Worm (Caenorhabditis elegans) whole organism, midembryonic: Measurements from ENCODE around the gene E02A10.3.

ENCODE experiments used
- T22C8.4 ChIP-seq: fragments of 200-800 bp; sonication (Bioruptor generic); IDR thresholded peaks from 2 replicates; pipeline ENCODE4 v1.3.6; 2022; ENCODE audit warnings: missing genetic modification characterization, missing compliant biosample characterization
- cog-1 ChIP-seq: sonication (generic microtip); optimal IDR thresholded peaks from 2 replicates; lab custom pipeline; 2016; ENCODE audit warnings: missing genetic modification characterization, missing compliant biosample characterization
- flt-1 ChIP-seq: fragments of 200-800 bp; sonication (Bioruptor generic); IDR thresholded peaks from 2 replicates; pipeline ENCODE4 v1.3.6; 2022; ENCODE audit warnings: missing genetic modification characterization, missing compliant biosample characterization
- med-1 ChIP-seq: sonication (generic microtip); optimal IDR thresholded peaks from 2 replicates; lab custom pipeline; 2017; ENCODE audit warnings: missing genetic modification characterization, mild to moderate bottlenecking, missing compliant biosample characterization, antibody characterized with exemption, missing genetic modification reagents; ENCODE audit not compliant: insufficient read depth
- ref-1 ChIP-seq: fragments of 200-800 bp; sonication (Bioruptor generic); conservative IDR thresholded peaks from 2 replicates; pipeline ENCODE4 v1.3.6; 2022; ENCODE audit warnings: missing genetic modification reagents, missing genetic modification characterization, missing compliant biosample characterization
- tab-1 ChIP-seq: fragments of 200-800 bp; sonication (Bioruptor generic); IDR thresholded peaks from 2 replicates; pipeline ENCODE4 v1.3.6; 2022; ENCODE audit warnings: missing genetic modification characterization, missing compliant biosample characterization
- ztf-23 ChIP-seq: fragments of 200-800 bp; sonication (Bioruptor generic); IDR thresholded peaks from 2 replicates; pipeline ENCODE4 v1.3.6; 2022; ENCODE audit warnings: missing genetic modification reagents, missing genetic modification characterization, missing compliant biosample characterization

DNA sequence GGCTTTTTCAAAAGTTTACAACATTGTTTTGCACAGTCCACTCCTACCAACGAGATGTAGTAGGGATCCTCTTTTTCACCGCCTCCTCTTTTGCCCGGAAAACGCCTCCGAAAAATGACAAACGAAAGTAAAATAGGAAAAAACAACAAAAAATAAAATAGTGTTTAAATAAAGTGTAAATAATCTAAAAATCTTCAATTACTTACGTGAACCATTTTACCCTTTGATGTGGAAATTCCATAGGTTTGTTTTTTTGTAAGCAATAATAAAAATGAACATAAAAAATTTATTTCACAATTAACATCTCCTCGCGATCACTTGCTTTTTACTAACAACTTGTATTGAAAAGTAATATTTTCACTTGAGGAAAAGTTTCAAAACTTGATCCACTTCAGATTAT is 8.6 kb downstream of the E02A10.3 start, which contains the start of gene C14C10.1:
- TF ChIP-seq flt-1 (GFP tag; lab: Robert Waterston, UW) = no peak
- TF ChIP-seq med-1 (GFP tag; lab: Kevin White, UChicago) = no peak
- TF ChIP-seq tab-1 (GFP tag; lab: Robert Waterston, UW) = no peak
- no peak for TF ChIP-seq ztf-23 (GFP tag; lab: Robert Waterston, UW)
- no peak for TF ChIP-seq T22C8.4 (GFP tag; lab: Robert Waterston, UW)
- TF ChIP-seq ref-1 (GFP tag; lab: Robert Waterston, UW) = no peak
- no peak for TF ChIP-seq cog-1 (tag; lab: Kevin White, UChicago)
